Fruit fly (Drosophila melanogaster): Measurements from ENCODE around the gene Rh2.

- no peak for TF ChIP-seq CG4496 (GFP tag; IDR thresholded peaks at IDR 0.05)
- TF ChIP-seq CG8159 (tag; optimal IDR thresholded peaks at IDR 0.05) = no peak
- TF ChIP-seq CG12605 (GFP tag; IDR thresholded peaks at IDR 0.05) = no peak
- no peak for TF ChIP-seq Ets98B (GFP tag; IDR thresholded peaks at IDR 0.05)
- no peak for TF ChIP-seq rn (GFP tag; IDR thresholded peaks at IDR 0.05)
- TF ChIP-seq CG34367 (tag; optimal IDR thresholded peaks at IDR 0.05) = no peak
- no peak for TF ChIP-seq Snoo (tag; optimal IDR thresholded peaks at IDR 0.05)
- no peak for TF ChIP-seq EcR (GFP tag; optimal IDR thresholded peaks at IDR 0.05)
- no peak for TF ChIP-seq CG10348 (GFP tag; IDR thresholded peaks at IDR 0.05)
- TF ChIP-seq CG32121 (GFP tag; IDR thresholded peaks at IDR 0.05) = no peak
- no peak for TF ChIP-seq CG9948 (tag; optimal IDR thresholded peaks at IDR 0.05)
- no peak for TF ChIP-seq CG17806 (tag; optimal IDR thresholded peaks at IDR 0.05)
Measured at dm6 chr3R:18924636-18924977, 25.4 kb downstream of the Rh2 start.
